Worm (Caenorhabditis elegans) whole organism, late embryonic: ENCODE measurements around the gene srbc-68.

Source experiments
- F13H6.1 ChIP-seq: sonication (generic microtip); optimal IDR thresholded peaks from 2 replicates; lab custom pipeline; 2016; ENCODE audit warnings: missing genetic modification characterization, missing compliant biosample characterization
- K02D7.2 ChIP-seq: sonication (generic microtip); optimal IDR thresholded peaks from 2 replicates; lab custom pipeline; 2017; ENCODE audit warnings: mild to moderate bottlenecking, missing genetic modification characterization, missing compliant biosample characterization
- K09A11.1 ChIP-seq: sonication (generic microtip); optimal IDR thresholded peaks from 2 replicates; lab custom pipeline; 2017; ENCODE audit warnings: antibody characterized with exemption, mild to moderate bottlenecking, missing genetic modification characterization, missing compliant biosample characterization; ENCODE audit not compliant: insufficient read depth
- T23F11.4 ChIP-seq: fragments of 200-800 bp; sonication (Bioruptor generic); optimal IDR thresholded peaks from 2 replicates; lab custom pipeline; 2018; ENCODE audit warnings: mild to moderate bottlenecking, missing genetic modification characterization, missing compliant biosample characterization
- ahr-1 ChIP-seq: sonication (generic microtip); optimal IDR thresholded peaks from 2 replicates; lab custom pipeline; 2016; ENCODE audit warnings: missing genetic modification characterization, missing compliant biosample characterization
- ceh-18 ChIP-seq: sonication (generic microtip); optimal IDR thresholded peaks from 2 replicates; lab custom pipeline; 2016; ENCODE audit warnings: missing genetic modification characterization, missing compliant biosample characterization
- ceh-48 ChIP-seq: sonication (generic microtip); optimal IDR thresholded peaks from 2 replicates; lab custom pipeline; 2016; ENCODE audit warnings: missing genetic modification characterization, inconsistent platforms, missing compliant biosample characterization
- ceh-6 ChIP-seq: fragments of 200-800 bp; sonication (Bioruptor generic); optimal IDR thresholded peaks from 2 replicates; lab custom pipeline; 2018; ENCODE audit warnings: mild to moderate bottlenecking, missing genetic modification characterization, missing compliant biosample characterization
- ceh-9 ChIP-seq: sonication (generic microtip); optimal IDR thresholded peaks from 2 replicates; lab custom pipeline; 2016; ENCODE audit warnings: mild to moderate bottlenecking, missing genetic modification characterization, inconsistent platforms, missing compliant biosample characterization
- elt-4 ChIP-seq: sonication (generic microtip); optimal IDR thresholded peaks from 2 replicates; lab custom pipeline; 2016; ENCODE audit warnings: missing genetic modification characterization, missing compliant biosample characterization
- fax-1 ChIP-seq: sonication (generic microtip); optimal IDR thresholded peaks from 2 replicates; lab custom pipeline; 2016; ENCODE audit warnings: missing genotype, missing genetic modification characterization, missing compliant biosample characterization
- hlh-13 ChIP-seq: fragments of 200-800 bp; sonication (Bioruptor generic); optimal IDR thresholded peaks from 2 replicates; lab custom pipeline; 2018; ENCODE audit warnings: mild to moderate bottlenecking, missing genetic modification characterization, missing compliant biosample characterization
- hlh-15 ChIP-seq: sonication (generic microtip); optimal IDR thresholded peaks from 2 replicates; lab custom pipeline; 2016; ENCODE audit warnings: missing genetic modification characterization, missing compliant biosample characterization
- hlh-30 ChIP-seq: sonication (generic microtip); optimal IDR thresholded peaks from 2 replicates; lab custom pipeline; 2017; ENCODE audit warnings: antibody characterized with exemption, missing genetic modification characterization, missing compliant biosample characterization; ENCODE audit not compliant: insufficient read depth
- lin-11 ChIP-seq: fragments of 200-800 bp; sonication (Bioruptor generic); optimal IDR thresholded peaks from 2 replicates; lab custom pipeline; 2018; ENCODE audit warnings: mild to moderate bottlenecking, missing genetic modification characterization, missing compliant biosample characterization
- madf-2 ChIP-seq: sonication (generic microtip); optimal IDR thresholded peaks from 2 replicates; lab custom pipeline; 2017; ENCODE audit warnings: missing genetic modification characterization, missing compliant biosample characterization
- nfya-1 ChIP-seq: sonication (generic microtip); optimal IDR thresholded peaks from 2 replicates; lab custom pipeline; 2017; ENCODE audit warnings: missing genetic modification characterization, mild to moderate bottlenecking, missing compliant biosample characterization, antibody characterized with exemption, moderate library complexity
- npax-4 ChIP-seq: sonication (generic microtip); optimal IDR thresholded peaks from 2 replicates; lab custom pipeline; 2016; ENCODE audit warnings: missing genetic modification characterization, missing compliant biosample characterization
- pag-3 ChIP-seq: sonication (generic microtip); optimal IDR thresholded peaks from 2 replicates; lab custom pipeline; 2016; ENCODE audit warnings: missing compliant biosample characterization, missing genetic modification characterization, borderline replicate concordance
- pat-9 ChIP-seq: fragments of 200-800 bp; sonication (Bioruptor generic); optimal IDR thresholded peaks from 2 replicates; lab custom pipeline; 2018; ENCODE audit warnings: mild to moderate bottlenecking, missing genetic modification characterization, moderate library complexity, missing compliant biosample characterization
- pax-1 ChIP-seq: fragments of 150-350 bp; optimal IDR thresholded peaks from 2 replicates; lab custom pipeline; 2014; ENCODE audit warnings: missing biosample characterization, missing genetic modification characterization
- pha-2 ChIP-seq: sonication (generic microtip); optimal IDR thresholded peaks from 2 replicates; lab custom pipeline; 2017; ENCODE audit warnings: mild to moderate bottlenecking, missing genetic modification characterization, missing compliant biosample characterization
- pha-4 ChIP-seq: fragments of 150-350 bp; optimal IDR thresholded peaks from 2 replicates; lab custom pipeline; 2018; ENCODE audit warnings: missing biosample characterization, missing genetic modification reagents, missing genetic modification characterization
- pros-1 ChIP-seq: fragments of 150-350 bp; optimal IDR thresholded peaks from 2 replicates; lab custom pipeline; 2014; ENCODE audit warnings: missing biosample characterization, missing genetic modification reagents, missing genetic modification characterization
- ref-2 ChIP-seq: sonication (generic microtip); optimal IDR thresholded peaks from 2 replicates; lab custom pipeline; 2016; ENCODE audit warnings: missing genetic modification characterization, missing compliant biosample characterization
- rnt-1 ChIP-seq: sonication (generic microtip); optimal IDR thresholded peaks from 2 replicates; lab custom pipeline; 2016; ENCODE audit warnings: missing genetic modification characterization, missing compliant biosample characterization
- sdc-2 ChIP-seq: sonication (generic microtip); optimal IDR thresholded peaks from 2 replicates; lab custom pipeline; 2016; ENCODE audit warnings: missing genotype, missing genetic modification characterization, missing compliant biosample characterization
- sox-4 ChIP-seq: sonication (generic microtip); optimal IDR thresholded peaks from 2 replicates; lab custom pipeline; 2017; ENCODE audit warnings: mild to moderate bottlenecking, missing genetic modification characterization, inconsistent platforms, missing compliant biosample characterization
- syd-9 ChIP-seq: sonication (generic microtip); optimal IDR thresholded peaks from 2 replicates; lab custom pipeline; 2016; ENCODE audit warnings: mild to moderate bottlenecking, missing genetic modification characterization, moderate library complexity, missing compliant biosample characterization
- tbx-2 ChIP-seq: sonication (generic microtip); optimal IDR thresholded peaks from 2 replicates; lab custom pipeline; 2016; ENCODE audit warnings: missing genetic modification characterization, missing compliant biosample characterization
- unc-42 ChIP-seq: sonication (generic microtip); optimal IDR thresholded peaks from 2 replicates; lab custom pipeline; 2016; ENCODE audit warnings: missing genotype, missing genetic modification characterization, missing compliant biosample characterization
- unc-55 ChIP-seq: sonication (generic microtip); optimal IDR thresholded peaks from 2 replicates; lab custom pipeline; 2017; ENCODE audit warnings: missing biosample characterization, missing genetic modification reagents, missing genetic modification characterization
- unc-86 ChIP-seq: sonication (generic microtip); optimal IDR thresholded peaks from 2 replicates; lab custom pipeline; 2016; ENCODE audit warnings: missing genetic modification characterization, missing compliant biosample characterization
- zip-5 ChIP-seq: sonication (generic microtip); optimal IDR thresholded peaks from 2 replicates; lab custom pipeline; 2016; ENCODE audit warnings: missing genetic modification characterization, missing compliant biosample characterization
- ztf-16 ChIP-seq: sonication (generic microtip); optimal IDR thresholded peaks from 2 replicates; lab custom pipeline; 2017; ENCODE audit warnings: missing genetic modification characterization, missing compliant biosample characterization

srbc-68 gene

ce11 chrV:3587633-3588032, 41.2 kb upstream of the srbc-68 start (continued):
- TF ChIP-seq elt-4 (tag; lab: Kevin White, UChicago) (no peak), ref-2 (tag; lab: Kevin White, UChicago) (no peak), ztf-16 (tag; lab: Kevin White, UChicago) (peak; percentile 15), ceh-48 (peak; percentile 34), pax-1 (tag; lab: Kevin White, UChicago) (no peak), sox-4 (tag; lab: Kevin White, UChicago) (peak; percentile 73), pag-3 (tag; lab: Kevin White, UChicago) (no peak), madf-2 (tag; lab: Kevin White, UChicago) (no peak), ahr-1 (no peak), zip-5 (tag; lab: Kevin White, UChicago) (peak; percentile 16), K02D7.2 (tag; lab: Kevin White, UChicago) (peak; percentile 18), unc-42 (no peak), ceh-18 (tag; lab: Kevin White, UChicago) (peak; percentile 19), ceh-9 (tag; lab: Kevin White, UChicago) (no peak), npax-4 (peak; percentile 27), unc-86 (peak; percentile 11), lin-11 (peak; percentile 50), K09A11.1 (tag; lab: Kevin White, UChicago) (peak; percentile 54), syd-9 (no peak), fax-1 (peak; percentile 20), hlh-30 (tag; lab: Kevin White, UChicago) (no peak), hlh-13 (GFP tag; lab: Kevin White, UChicago) (no peak)

ce11 chrV:3586014-3586689, 39.7 kb upstream of the srbc-68 start, which contains the start of the genes rpl-11.1 and T22F3.2:
rpl-11.1 (minus strand) TSS chrV:3586064.
T22F3.2 (plus strand) TSS chrV:3586639.
- TF ChIP-seq pha-4 (tag; lab: Kevin White, UChicago) (no peak), ref-2 (tag; lab: Kevin White, UChicago) (no peak), sdc-2 (tag; lab: Kevin White, UChicago) (no peak), hlh-30 (tag; lab: Kevin White, UChicago) (no peak), pros-1 (tag; lab: Kevin White, UChicago) (no peak), pat-9 (tag; lab: Kevin White, UChicago) (no peak), nfya-1 (tag; lab: Kevin White, UChicago) (peak; percentile 14), unc-55 (GFP tag; lab: Kevin White, UChicago) (no peak)
- TF ChIP-seq, all 69 proteins: peak for 1

ce11 chrV:3585011-3585410, 38.6 kb upstream of the srbc-68 start:
- TF ChIP-seq unc-55 (GFP tag; lab: Kevin White, UChicago) (no peak), rnt-1 (no peak), K02D7.2 (tag; lab: Kevin White, UChicago) (no peak)

- no peak for TF ChIP-seq ahr-1
Measured at ce11 chrV:3583622-3584021, 37.2 kb upstream of the srbc-68 start.

- TF ChIP-seq pha-4 (tag; lab: Kevin White, UChicago) (no peak), ahr-1 (no peak), ceh-6 (no peak), sdc-2 (tag; lab: Kevin White, UChicago) (no peak), tbx-2 (tag; lab: Kevin White, UChicago) (no peak), ceh-48 (no peak), pros-1 (tag; lab: Kevin White, UChicago) (no peak), pha-2 (tag; lab: Kevin White, UChicago) (no peak), F13H6.1 (tag; lab: Kevin White, UChicago) (no peak), sox-4 (tag; lab: Kevin White, UChicago) (no peak), hlh-15 (tag; lab: Kevin White, UChicago) (no peak), T23F11.4 (GFP tag; lab: Kevin White, UChicago) (no peak)
Measured at ce11 chrV:3582671-3583070, 36.3 kb upstream of the srbc-68 start.
